Worm (Caenorhabditis elegans) whole organism, L4/young adult: Measurements from ENCODE around the gene T22F3.10.
"Not testable (repeated sequence)": the region's sequence is repeated elsewhere in the genome, so short reads cannot be mapped to it uniquely, and the experiment has no call there.

ENCODE experiments used
- W03F9.2 ChIP-seq: fragments of 150-350 bp; optimal IDR thresholded peaks from 2 replicates; lab custom pipeline; 2014; ENCODE audit warnings: missing biosample characterization, missing genetic modification characterization
- dao-5 ChIP-seq: sonication (generic microtip); optimal IDR thresholded peaks from 2 replicates; lab custom pipeline; 2016; ENCODE audit warnings: missing genotype, missing genetic modification characterization, moderate library complexity, missing compliant biosample characterization
- him-1 ChIP-seq: sonication (generic microtip); optimal IDR thresholded peaks from 2 replicates; lab custom pipeline; 2016; ENCODE audit warnings: missing genotype, missing genetic modification reagents, missing genetic modification characterization, missing compliant biosample characterization

The T22F3.10 gene

DNA sequence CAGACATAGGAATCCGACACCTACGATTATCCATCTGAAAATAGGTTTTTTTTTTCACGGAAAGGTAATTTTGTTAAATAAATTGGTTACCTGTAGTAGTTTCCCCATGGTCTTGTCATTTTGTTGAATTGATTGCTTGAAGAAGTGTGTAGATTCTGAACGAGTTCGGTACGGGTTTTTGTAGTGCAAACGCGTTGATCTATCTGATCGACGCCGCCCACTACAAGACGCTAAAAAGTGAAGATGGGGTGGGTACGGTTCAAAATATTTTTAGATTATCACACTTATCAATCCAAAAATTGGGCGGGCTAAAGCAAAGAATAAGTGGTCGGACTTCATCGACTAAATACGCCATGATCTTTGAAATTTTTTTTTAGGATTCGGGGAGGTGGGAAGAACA is 2.8 kb upstream of the T22F3.10 start, which contains the start of gene T22F3.11:
Gene T22F3.11, minus strand, starts transcription at position 157 of the 400 bp plus-strand sequence.
- TF ChIP-seq dao-5 (tag; lab: Kevin White, UChicago) (no peak), W03F9.2 (tag; lab: Kevin White, UChicago) (no peak), him-1 (no peak)

DNA sequence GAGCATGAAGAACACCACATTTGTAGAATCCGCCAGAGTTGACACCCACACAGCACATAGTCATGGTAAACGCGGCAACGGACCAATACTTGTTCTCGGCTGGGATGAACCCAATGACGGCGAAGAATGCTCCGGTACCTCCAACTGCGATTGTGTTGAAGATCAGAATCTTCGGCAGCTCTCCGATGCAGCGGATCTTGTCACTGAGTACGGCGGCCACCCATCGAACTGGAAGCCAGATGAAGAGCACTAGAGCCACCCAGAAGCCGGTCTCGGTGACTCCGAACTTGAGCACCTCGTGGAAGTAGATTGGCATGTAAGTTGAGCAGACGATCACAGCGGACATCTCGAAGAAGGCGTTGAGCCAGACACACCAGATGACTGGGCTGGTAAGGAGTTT is 1.5 kb upstream of the T22F3.10 start:
- TF ChIP-seq dao-5 (tag; lab: Kevin White, UChicago) (no peak), him-1 (no peak), W03F9.2 (tag; lab: Kevin White, UChicago) (no peak)

DNA sequence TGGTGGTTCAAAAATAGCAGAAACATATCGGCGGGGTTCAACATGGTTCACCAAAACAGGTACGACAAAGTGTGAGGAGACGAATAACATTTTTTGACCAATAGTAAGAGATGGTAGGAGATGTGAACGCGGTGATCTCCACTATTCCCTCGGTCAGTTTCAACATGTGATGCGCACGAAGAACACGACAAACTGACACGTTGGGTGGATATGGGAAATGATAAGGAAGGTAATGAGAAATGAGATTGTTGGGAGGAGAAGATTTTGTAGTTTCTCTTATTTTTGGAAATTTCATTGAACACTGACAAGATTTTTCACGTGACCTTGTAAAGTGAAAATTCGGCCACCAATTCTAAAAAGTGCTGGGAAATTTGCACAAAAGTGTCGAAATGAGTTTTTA is 845 bp downstream of the T22F3.10 start:
- TF ChIP-seq him-1 (no peak), dao-5 (tag; lab: Kevin White, UChicago) (no peak), W03F9.2 (tag; lab: Kevin White, UChicago) (no peak)

DNA sequence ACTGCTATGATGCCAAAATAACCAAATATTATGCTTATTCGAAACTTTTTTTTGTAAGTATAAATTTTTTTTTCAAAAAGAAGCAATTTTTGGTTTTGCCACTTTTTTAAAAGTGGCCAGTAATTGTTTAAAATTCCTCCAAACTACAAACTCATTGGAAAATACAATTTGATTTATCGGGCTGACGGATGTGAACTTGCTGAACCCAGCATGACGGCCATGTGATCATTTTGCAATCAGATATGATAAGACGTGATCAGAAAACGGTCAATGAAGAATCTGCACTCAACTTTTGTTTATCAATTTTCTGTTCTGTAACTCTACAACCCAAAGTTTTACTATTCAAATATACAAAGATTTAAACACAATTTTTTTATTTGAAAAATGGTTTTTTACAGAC is 5.2 kb downstream of the T22F3.10 start:
- TF ChIP-seq dao-5 (tag; lab: Kevin White, UChicago): no peak
- TF ChIP-seq him-1: no peak
- TF ChIP-seq W03F9.2 (tag; lab: Kevin White, UChicago): no peak

DNA sequence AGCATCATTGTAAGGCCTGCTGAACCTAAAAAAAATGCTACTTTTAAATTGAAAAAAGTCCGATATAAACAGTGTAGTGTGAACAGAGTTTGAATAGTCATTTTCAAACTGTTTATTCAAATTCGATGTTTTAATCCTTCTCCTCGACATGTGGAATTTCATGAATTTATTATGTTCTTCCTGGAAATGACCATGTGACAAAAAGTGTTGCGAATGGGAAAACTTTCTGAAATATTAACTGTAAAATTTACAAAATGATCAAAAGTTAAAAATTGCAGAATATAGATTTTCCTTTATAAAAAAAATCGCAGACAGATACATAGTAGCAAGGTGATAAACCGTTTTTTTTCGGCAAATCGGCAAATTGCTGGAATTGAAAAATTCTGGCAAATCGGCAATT is 6.2 kb downstream of the T22F3.10 start, which contains the start of gene T22F3.8:
Gene T22F3.8, minus strand, starts transcription at position 101 of the 400 bp plus-strand sequence.
- TF ChIP-seq him-1 (no peak), W03F9.2 (tag; lab: Kevin White, UChicago) (no peak)

DNA sequence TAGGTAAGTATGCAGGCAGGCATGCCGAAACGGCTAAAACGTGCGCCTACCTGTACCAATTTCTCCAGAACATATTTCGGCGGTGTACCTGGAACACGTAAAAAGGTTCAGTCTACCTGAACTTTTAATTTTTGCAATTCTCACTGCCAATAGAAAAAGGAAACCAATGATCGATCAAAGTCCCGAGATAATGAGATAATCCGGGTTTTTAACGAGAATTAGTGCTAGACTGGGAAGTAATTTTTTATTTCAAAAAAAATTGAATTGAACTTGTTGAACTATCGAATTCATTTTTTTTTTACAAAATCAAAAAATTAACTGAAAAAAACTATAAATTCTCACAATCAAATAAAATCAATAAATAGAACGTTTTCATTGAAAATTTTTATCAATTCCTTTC is 11.0 kb downstream of the T22F3.10 start, which contains the start of gene T22F3.7:
Gene T22F3.7, minus strand, starts transcription at position 101 of the 400 bp plus-strand sequence.
- no peak for TF ChIP-seq dao-5 (tag; lab: Kevin White, UChicago)

DNA sequence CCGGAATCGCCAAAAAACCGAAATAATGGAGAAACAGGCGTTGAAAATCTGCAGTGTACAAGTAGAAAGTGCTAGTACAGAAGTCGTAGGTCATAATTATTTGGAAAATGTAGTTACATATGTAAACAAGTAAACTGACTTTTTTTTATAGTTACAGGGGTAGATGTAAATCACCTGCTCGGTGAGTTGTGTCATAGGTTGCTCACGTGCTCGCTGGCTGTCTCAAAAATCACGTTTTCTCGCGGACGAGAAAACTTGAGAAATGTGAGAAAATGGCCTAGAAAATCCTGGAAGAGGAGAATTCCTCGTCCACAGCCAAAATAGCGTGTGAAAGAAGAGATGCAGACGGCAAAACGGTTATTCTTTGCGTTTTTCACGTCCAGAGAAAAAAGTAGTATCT is 14.5 kb downstream of the T22F3.10 start, which contains the start of gene srh-212:
Gene srh-212, minus strand, starts transcription at position 101 of the 400 bp plus-strand sequence.
- not testable (repeated sequence) for TF ChIP-seq dao-5 (tag; lab: Kevin White, UChicago); W03F9.2 (tag; lab: Kevin White, UChicago); him-1

DNA sequence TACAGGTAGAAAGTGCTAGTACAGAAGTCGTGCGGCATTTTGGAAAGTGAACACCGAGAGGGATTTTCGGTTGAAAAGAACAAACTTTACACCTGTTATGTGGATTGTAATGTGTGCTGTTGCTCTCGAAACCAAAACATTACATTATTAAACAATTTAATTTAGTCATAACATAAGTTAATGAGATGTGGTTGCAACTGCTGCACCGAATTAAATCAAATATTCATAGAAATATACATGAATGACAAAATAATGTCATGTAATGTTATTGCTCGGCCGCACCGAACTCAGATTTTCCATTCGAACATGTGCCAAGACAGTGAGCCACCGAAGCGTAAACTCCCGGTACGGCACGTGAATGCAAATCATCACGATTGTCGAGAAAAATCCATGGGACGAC is 16.6 kb downstream of the T22F3.10 start, which contains the start of gene srh-213:
Gene srh-213, minus strand, starts transcription at position 101 of the 400 bp plus-strand sequence.
- TF ChIP-seq him-1 (no peak), dao-5 (tag; lab: Kevin White, UChicago) (no peak), W03F9.2 (tag; lab: Kevin White, UChicago) (no peak)

DNA sequence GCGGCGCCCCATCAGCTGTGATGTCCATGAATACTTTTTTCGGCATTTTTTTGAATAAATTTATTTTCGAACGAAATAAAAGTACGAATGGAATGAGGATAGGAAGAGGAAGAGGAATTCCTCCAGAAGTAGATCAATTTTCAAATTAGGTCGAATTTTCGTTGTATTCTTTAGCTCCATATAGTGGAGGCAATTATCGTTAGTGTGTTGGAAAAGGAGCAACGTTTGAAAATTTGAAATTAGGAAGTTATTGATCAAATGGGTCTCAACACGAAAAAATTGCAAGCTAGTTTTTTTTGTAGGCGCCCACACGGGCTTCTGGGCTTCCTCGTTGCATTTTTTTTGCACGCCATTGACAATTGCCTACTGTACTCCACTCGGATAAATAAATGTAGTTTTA is 19.5 kb downstream of the T22F3.10 start, which contains the start of gene T22F3.12:
Gene T22F3.12, minus strand, starts transcription at position 101 of the 400 bp plus-strand sequence.
- TF ChIP-seq him-1 (no peak), dao-5 (tag; lab: Kevin White, UChicago) (no peak), W03F9.2 (tag; lab: Kevin White, UChicago) (no peak)

DNA sequence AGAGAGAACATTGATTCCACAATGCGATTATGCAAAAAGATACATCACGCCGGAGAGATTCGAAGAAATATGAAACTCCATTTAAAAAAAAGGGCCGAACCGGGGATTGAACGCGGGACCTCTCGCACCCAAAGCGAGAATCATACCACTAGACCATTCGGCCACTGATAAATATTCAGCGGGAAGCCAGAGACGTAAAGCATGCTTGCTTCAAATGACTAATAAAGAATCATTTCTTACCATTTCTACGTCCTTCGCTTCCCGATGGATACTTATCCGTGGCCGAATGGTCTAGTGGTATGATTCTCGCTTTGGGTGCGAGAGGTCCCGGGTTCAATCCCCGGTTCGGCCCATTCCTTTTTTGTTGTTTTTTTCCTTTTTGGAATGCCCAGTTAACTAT is 23.3 kb downstream of the T22F3.10 start:
- TF ChIP-seq W03F9.2 (tag; lab: Kevin White, UChicago) (no peak), dao-5 (tag; lab: Kevin White, UChicago) (no peak), him-1 (no peak)

DNA sequence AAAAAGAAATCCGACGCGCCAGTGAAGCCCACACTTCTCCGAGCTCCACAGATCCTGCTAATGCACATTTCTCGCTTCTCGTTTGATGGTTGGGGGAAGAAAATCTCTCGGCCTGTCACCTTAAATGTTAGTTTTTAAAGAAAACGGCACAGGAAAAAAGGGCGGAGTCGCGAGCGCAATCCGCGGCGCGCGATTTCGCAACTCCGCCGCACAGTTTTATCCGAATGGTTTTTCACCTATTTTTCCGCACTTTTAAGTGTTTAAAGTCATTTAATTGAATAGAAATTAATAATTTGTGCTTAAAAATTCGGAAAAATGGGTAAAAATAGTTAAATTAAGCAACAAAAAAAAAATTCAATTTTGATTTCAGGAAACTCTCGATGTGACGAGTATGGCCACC is 23.9 kb downstream of the T22F3.10 start:
- TF ChIP-seq W03F9.2 (tag; lab: Kevin White, UChicago): no peak
- no peak for TF ChIP-seq dao-5 (tag; lab: Kevin White, UChicago)
- TF ChIP-seq him-1: no peak

DNA sequence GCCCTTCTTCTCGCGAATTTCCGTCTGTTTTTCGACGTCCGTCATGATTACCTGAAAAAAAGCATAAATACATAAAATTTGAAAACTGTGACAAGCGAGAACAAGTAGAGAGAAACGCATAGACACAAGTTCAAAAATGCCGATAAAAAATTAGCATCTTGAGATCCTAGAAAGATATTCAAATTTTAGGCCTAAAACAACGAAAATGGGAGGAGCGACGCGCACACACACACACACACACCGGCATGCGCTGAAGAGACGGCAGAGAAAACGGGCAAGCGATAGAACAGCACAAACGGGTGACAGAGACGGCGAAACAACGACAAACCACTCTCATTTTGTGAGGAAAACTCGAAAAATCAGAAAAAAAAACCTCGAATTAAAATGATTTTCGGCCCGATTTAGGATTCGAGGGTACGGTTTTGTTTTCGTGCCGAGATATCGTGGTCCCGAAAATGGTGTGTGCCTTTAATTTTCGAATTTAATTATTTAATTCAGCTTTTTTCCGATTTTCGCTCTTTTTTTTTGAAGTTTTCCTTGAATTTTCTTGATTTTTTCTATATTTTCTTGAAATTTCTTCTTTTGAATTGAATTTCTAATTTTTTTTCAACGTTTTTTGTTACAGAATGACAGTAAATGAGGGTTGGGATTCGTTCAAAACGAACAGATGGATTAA is 25.4 kb downstream of the T22F3.10 start, which contains the start of the genes rpl-11.1 and T22F3.2:
Gene rpl-11.1, minus strand, starts transcription at position 51 of the 676 bp plus-strand sequence.
Gene T22F3.2, plus strand, starts transcription at position 626 of the 676 bp plus-strand sequence.
- TF ChIP-seq W03F9.2 (tag; lab: Kevin White, UChicago): no peak
- no peak for TF ChIP-seq dao-5 (tag; lab: Kevin White, UChicago)
- no peak for TF ChIP-seq him-1

DNA sequence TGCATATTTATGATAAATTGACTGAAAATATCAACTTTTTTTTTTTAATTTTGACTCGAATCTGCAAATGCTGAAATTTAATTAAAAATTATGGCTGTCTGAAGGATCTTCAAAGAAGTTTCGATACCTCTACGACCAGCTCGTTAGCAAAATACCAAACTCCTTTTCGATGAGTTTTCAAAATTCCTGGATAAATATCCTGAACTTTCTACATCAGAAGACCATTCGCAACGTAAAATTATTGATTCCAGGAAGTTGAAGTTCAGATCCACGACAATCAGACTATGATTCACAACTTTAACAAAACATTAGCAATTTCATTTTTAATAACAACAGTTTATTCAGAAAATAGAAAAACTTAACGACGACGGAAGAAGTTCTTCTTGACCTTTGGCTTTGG is 26.5 kb downstream of the T22F3.10 start:
- TF ChIP-seq dao-5 (tag; lab: Kevin White, UChicago) (no peak), W03F9.2 (tag; lab: Kevin White, UChicago) (no peak), him-1 (no peak)

DNA sequence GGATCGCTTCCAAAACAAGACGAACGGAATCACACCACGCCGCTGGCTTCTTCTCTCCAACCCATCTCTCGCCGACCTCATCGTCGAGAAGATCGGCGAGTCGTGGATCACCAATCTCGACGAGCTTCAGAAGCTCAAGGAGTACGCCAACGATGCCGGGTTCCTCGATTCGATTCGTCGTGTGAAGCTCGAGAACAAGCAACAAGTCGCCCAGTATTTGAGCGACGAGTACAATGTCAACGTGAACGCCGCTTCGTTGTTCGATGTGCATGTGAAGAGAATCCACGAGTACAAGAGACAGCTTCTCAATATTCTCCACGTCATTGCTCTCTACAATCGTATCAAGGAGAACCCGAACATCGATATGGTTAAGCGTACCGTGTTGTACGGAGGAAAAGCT is 27.9 kb downstream of the T22F3.10 start:
- TF ChIP-seq dao-5 (tag; lab: Kevin White, UChicago): no peak
- no peak for TF ChIP-seq him-1
